Worm (Caenorhabditis elegans) whole organism, L4 larva: Measurements from ENCODE around the gene Y67D2.2.
A peak's percentile ranks its signal among the peaks of the same experiment; 100 is the strongest.

ENCODE experiments used
- F10B5.3 ChIP-seq: sonication (generic microtip); optimal IDR thresholded peaks from 2 replicates; lab custom pipeline; 2016; ENCODE audit warnings: mild to moderate bottlenecking, missing genetic modification characterization, missing compliant biosample characterization
- F37D6.2 ChIP-seq: sonication (generic microtip); optimal IDR thresholded peaks from 2 replicates; lab custom pipeline; 2016; ENCODE audit warnings: mild to moderate bottlenecking, missing genetic modification characterization, missing compliant biosample characterization
- F44E2.7 ChIP-seq: fragments of 200-800 bp; sonication (Bioruptor generic); IDR thresholded peaks from 2 replicates; pipeline ENCODE4 v2.1.2; 2022; ENCODE audit warnings: missing genetic modification characterization, missing compliant biosample characterization
- R02D3.7 ChIP-seq: fragments of 150-350 bp; sonication (generic microtip); optimal IDR thresholded peaks from 3 replicates; lab custom pipeline; 2014; ENCODE audit warnings: missing biosample characterization, missing genetic modification characterization
- Y48G9A.11 ChIP-seq: fragments of 200-800 bp; sonication (Bioruptor generic); IDR thresholded peaks from 2 replicates; pipeline ENCODE4 v1.3.6; 2022; ENCODE audit warnings: missing genetic modification reagents, missing genetic modification characterization, missing compliant biosample characterization
- ZK337.2 ChIP-seq: fragments of 200-800 bp; sonication (Bioruptor generic); IDR thresholded peaks from 2 replicates; pipeline ENCODE4 v1.3.6; 2022; ENCODE audit warnings: missing genetic modification reagents, missing genetic modification characterization, missing compliant biosample characterization
- ZK546.5 ChIP-seq, 2 experiments: sonication (generic microtip); optimal IDR thresholded peaks; 2 replicates each; lab custom pipeline; 2017; ENCODE audit warnings: missing biosample characterization in 2 of 2, missing genetic modification characterization in 2 of 2
- aly-2 ChIP-seq: sonication (generic microtip); optimal IDR thresholded peaks from 2 replicates; lab custom pipeline; 2018; ENCODE audit warnings: missing biosample characterization, missing genetic modification characterization
- ama-1 ChIP-seq: fragments of 150-350 bp; optimal IDR thresholded peaks from 2 replicates; lab custom pipeline; 2014; ENCODE audit warnings: inconsistent platforms, mixed read lengths
- attf-4 ChIP-seq: sonication (generic microtip); optimal IDR thresholded peaks from 3 replicates; lab custom pipeline; 2017; ENCODE audit warnings: missing biosample characterization, missing genetic modification characterization
- ceh-28 ChIP-seq: fragments of 150-350 bp; optimal IDR thresholded peaks from 2 replicates; lab custom pipeline; 2014; ENCODE audit warnings: missing biosample characterization, missing genetic modification reagents, missing genetic modification characterization
- ceh-32 ChIP-seq: sonication (generic microtip); optimal IDR thresholded peaks from 2 replicates; lab custom pipeline; 2016; ENCODE audit warnings: mild to moderate bottlenecking, missing genetic modification characterization, missing compliant biosample characterization; ENCODE audit not compliant: poor library complexity
- ceh-44 ChIP-seq: fragments of 200-800 bp; sonication (Bioruptor generic); IDR thresholded peaks from 2 replicates; pipeline ENCODE4 v1.3.6; 2022; ENCODE audit warnings: missing genetic modification reagents, missing genetic modification characterization, missing compliant biosample characterization
- ceh-62 ChIP-seq: sonication (generic microtip); optimal IDR thresholded peaks from 2 replicates; lab custom pipeline; 2017; ENCODE audit warnings: missing biosample characterization, missing genetic modification characterization
- cey-2 ChIP-seq: sonication (generic microtip); optimal IDR thresholded peaks from 3 replicates; lab custom pipeline; 2017; ENCODE audit warnings: missing genetic modification characterization, mild to moderate bottlenecking, missing compliant biosample characterization, antibody characterized with exemption, borderline replicate concordance; ENCODE audit not compliant: insufficient read depth
- daf-12 ChIP-seq: fragments of 150-350 bp; optimal IDR thresholded peaks from 2 replicates; lab custom pipeline; 2014; ENCODE audit warnings: missing biosample characterization, missing genetic modification reagents, missing genetic modification characterization
- dmd-6 ChIP-seq: fragments of 200-800 bp; sonication (Bioruptor generic); IDR thresholded peaks from 2 replicates; pipeline ENCODE4 v1.3.6; 2022; ENCODE audit warnings: missing genetic modification reagents, missing genetic modification characterization, missing compliant biosample characterization
- egl-27 ChIP-seq: sonication (generic microtip); optimal IDR thresholded peaks from 3 replicates; lab custom pipeline; 2017; ENCODE audit warnings: missing biosample characterization, missing genetic modification reagents, missing genetic modification characterization
- hif-1 ChIP-seq, 2 experiments: sonication (generic microtip); optimal IDR thresholded peaks; 2 replicates each; lab custom pipeline; 2016 to 2017; ENCODE audit warnings: missing compliant biosample characterization in 2 of 2, missing genetic modification characterization in 2 of 2, missing genetic modification reagents in 2 of 2, missing genotype in 2 of 2, mild to moderate bottlenecking in 1 of 2
- hlh-11 ChIP-seq: fragments of 200-800 bp; sonication (Bioruptor generic); optimal IDR thresholded peaks from 2 replicates; lab custom pipeline; 2018; ENCODE audit warnings: mild to moderate bottlenecking, missing genetic modification characterization, missing compliant biosample characterization
- hmg-1.1 ChIP-seq: fragments of 200-800 bp; sonication (Bioruptor generic); IDR thresholded peaks from 2 replicates; pipeline ENCODE4 v1.3.6; 2022; ENCODE audit warnings: missing genetic modification reagents, missing genetic modification characterization, missing compliant biosample characterization
- lim-7 ChIP-seq: fragments of 200-800 bp; sonication (Bioruptor generic); IDR thresholded peaks from 2 replicates; pipeline ENCODE4 v1.3.6; 2022; ENCODE audit warnings: missing genetic modification characterization, missing compliant biosample characterization
- lin-1 ChIP-seq: fragments of 200-800 bp; sonication (Bioruptor generic); IDR thresholded peaks from 2 replicates; pipeline ENCODE4 v1.3.6; 2022; ENCODE audit warnings: missing genetic modification reagents, missing genetic modification characterization, missing compliant biosample characterization
- lin-13 ChIP-seq: fragments of 150-350 bp; optimal IDR thresholded peaks from 2 replicates; lab custom pipeline; 2014; ENCODE audit warnings: missing biosample characterization, missing genetic modification reagents, missing genetic modification characterization
- lin-15B ChIP-seq: fragments of 150-350 bp; sonication (generic microtip); optimal IDR thresholded peaks from 3 replicates; lab custom pipeline; 2014; ENCODE audit warnings: missing biosample characterization, missing genetic modification characterization
- lin-39 ChIP-seq: fragments of 150-350 bp; optimal IDR thresholded peaks from 2 replicates; lab custom pipeline; 2014; ENCODE audit warnings: missing biosample characterization, missing genetic modification reagents, missing genetic modification characterization
- madf-5 ChIP-seq, 2 experiments: fragments of 200-800 bp; sonication (Bioruptor generic); IDR thresholded peaks; 2 replicates each; pipeline ENCODE4 v1.3.6; 2022; ENCODE audit warnings: missing compliant biosample characterization in 2 of 2, missing genetic modification characterization in 2 of 2
- mdl-1 ChIP-seq, 2 experiments: fragments of 150-350 bp in 1 of 2; sonication (generic microtip) in 1 of 2; optimal IDR thresholded peaks; 2 replicates each; lab custom pipeline; 2014 to 2017; ENCODE audit warnings: missing biosample characterization in 2 of 2, missing genetic modification characterization in 2 of 2
- mep-1 ChIP-seq: fragments of 150-350 bp; sonication (generic microtip); optimal IDR thresholded peaks from 3 replicates; lab custom pipeline; 2014; ENCODE audit warnings: missing biosample characterization, missing genetic modification characterization
- mxl-2 ChIP-seq: fragments of 200-800 bp; sonication (Bioruptor generic); conservative IDR thresholded peaks from 2 replicates; pipeline ENCODE4 v1.3.6; 2022; ENCODE audit warnings: missing genetic modification reagents, missing genetic modification characterization, missing compliant biosample characterization
- mxl-3 ChIP-seq: fragments of 200-800 bp; sonication (Bioruptor generic); optimal IDR thresholded peaks from 2 replicates; lab custom pipeline; 2018; ENCODE audit warnings: mild to moderate bottlenecking, missing genetic modification characterization, missing compliant biosample characterization
- nhr-10 ChIP-seq: fragments of 150-350 bp; optimal IDR thresholded peaks from 2 replicates; lab custom pipeline; 2014; ENCODE audit warnings: missing biosample characterization, missing genetic modification characterization
- nhr-11 ChIP-seq: fragments of 150-350 bp; optimal IDR thresholded peaks from 2 replicates; lab custom pipeline; 2014; ENCODE audit warnings: missing biosample characterization, missing genetic modification characterization
- nhr-237 ChIP-seq: sonication (generic microtip); optimal IDR thresholded peaks from 2 replicates; lab custom pipeline; 2017; ENCODE audit warnings: missing biosample characterization, missing genetic modification characterization
- nhr-25 ChIP-seq: sonication (generic microtip); optimal IDR thresholded peaks from 2 replicates; lab custom pipeline; 2017; ENCODE audit warnings: missing genetic modification characterization, mild to moderate bottlenecking, missing compliant biosample characterization, antibody characterized with exemption, moderate library complexity, borderline replicate concordance; ENCODE audit not compliant: insufficient read depth
- nhr-28 ChIP-seq: fragments of 150-350 bp; optimal IDR thresholded peaks from 2 replicates; lab custom pipeline; 2014; ENCODE audit warnings: missing biosample characterization, missing genetic modification characterization
- nhr-48 ChIP-seq: sonication (generic microtip); optimal IDR thresholded peaks from 2 replicates; lab custom pipeline; 2016; ENCODE audit warnings: mild to moderate bottlenecking, missing genetic modification characterization, missing compliant biosample characterization
- nhr-6 ChIP-seq: fragments of 150-350 bp; optimal IDR thresholded peaks from 2 replicates; lab custom pipeline; 2014; ENCODE audit warnings: missing biosample characterization, missing genetic modification characterization
- nhr-77 ChIP-seq: fragments of 150-350 bp; optimal IDR thresholded peaks from 2 replicates; lab custom pipeline; 2014; ENCODE audit warnings: missing biosample characterization, missing genetic modification characterization
- php-3 ChIP-seq: fragments of 200-800 bp; sonication (Bioruptor generic); IDR thresholded peaks from 2 replicates; pipeline ENCODE4 v1.3.6; 2022; ENCODE audit warnings: missing genetic modification reagents, missing genetic modification characterization, missing compliant biosample characterization
- rbr-2 ChIP-seq: sonication (generic microtip); optimal IDR thresholded peaks from 2 replicates; lab custom pipeline; 2016; ENCODE audit warnings: missing genotype, missing genetic modification characterization, missing compliant biosample characterization
- saeg-2 ChIP-seq: fragments of 200-800 bp; sonication (Bioruptor generic); IDR thresholded peaks from 2 replicates; pipeline ENCODE4 v1.3.6; 2022; ENCODE audit warnings: missing genetic modification reagents, missing genetic modification characterization, missing compliant biosample characterization
- sdz-12 ChIP-seq: fragments of 200-800 bp; sonication (Bioruptor generic); optimal IDR thresholded peaks from 2 replicates; lab custom pipeline; 2018; ENCODE audit warnings: mild to moderate bottlenecking, missing genetic modification characterization, missing compliant biosample characterization
- snpc-4 ChIP-seq: fragments of 150-350 bp; optimal IDR thresholded peaks from 2 replicates; lab custom pipeline; 2014; ENCODE audit warnings: missing biosample characterization, missing genetic modification characterization
- tag-97 ChIP-seq: fragments of 200-800 bp; sonication (Bioruptor generic); IDR thresholded peaks from 2 replicates; pipeline ENCODE4 v1.3.6; 2022; ENCODE audit warnings: missing genetic modification characterization, missing compliant biosample characterization
- tra-1 ChIP-seq: fragments of 200-800 bp; sonication (Bioruptor generic); IDR thresholded peaks from 2 replicates; pipeline ENCODE4 v1.3.6; 2022; ENCODE audit warnings: missing genetic modification reagents, missing genetic modification characterization, missing compliant biosample characterization
- unc-62 ChIP-seq, 3 experiments: fragments of 150-350 bp in 1 of 3; sonication (generic microtip); optimal IDR thresholded peaks in 2 of 3; peaks in 1 of 3; 1 replicate in 1 of 3; 2 replicates in 2 of 3; lab custom pipeline; 2014 to 2017; ENCODE audit warnings: missing biosample characterization in 3 of 3, missing genetic modification characterization in 3 of 3, missing genetic modification reagents in 3 of 3, missing genotype in 1 of 3
- zag-1 ChIP-seq: fragments of 150-350 bp; optimal IDR thresholded peaks from 2 replicates; lab custom pipeline; 2014; ENCODE audit warnings: missing biosample characterization, missing genetic modification characterization
- zfp-3 ChIP-seq: fragments of 200-800 bp; sonication (Bioruptor generic); conservative IDR thresholded peaks from 2 replicates; pipeline ENCODE4 v1.3.6; 2022; ENCODE audit warnings: missing genetic modification reagents, missing genetic modification characterization, missing compliant biosample characterization
- ztf-7 ChIP-seq: fragments of 150-350 bp; optimal IDR thresholded peaks from 2 replicates; lab custom pipeline; 2014; ENCODE audit warnings: missing biosample characterization, missing genetic modification characterization

The Y67D2.2 gene

DNA sequence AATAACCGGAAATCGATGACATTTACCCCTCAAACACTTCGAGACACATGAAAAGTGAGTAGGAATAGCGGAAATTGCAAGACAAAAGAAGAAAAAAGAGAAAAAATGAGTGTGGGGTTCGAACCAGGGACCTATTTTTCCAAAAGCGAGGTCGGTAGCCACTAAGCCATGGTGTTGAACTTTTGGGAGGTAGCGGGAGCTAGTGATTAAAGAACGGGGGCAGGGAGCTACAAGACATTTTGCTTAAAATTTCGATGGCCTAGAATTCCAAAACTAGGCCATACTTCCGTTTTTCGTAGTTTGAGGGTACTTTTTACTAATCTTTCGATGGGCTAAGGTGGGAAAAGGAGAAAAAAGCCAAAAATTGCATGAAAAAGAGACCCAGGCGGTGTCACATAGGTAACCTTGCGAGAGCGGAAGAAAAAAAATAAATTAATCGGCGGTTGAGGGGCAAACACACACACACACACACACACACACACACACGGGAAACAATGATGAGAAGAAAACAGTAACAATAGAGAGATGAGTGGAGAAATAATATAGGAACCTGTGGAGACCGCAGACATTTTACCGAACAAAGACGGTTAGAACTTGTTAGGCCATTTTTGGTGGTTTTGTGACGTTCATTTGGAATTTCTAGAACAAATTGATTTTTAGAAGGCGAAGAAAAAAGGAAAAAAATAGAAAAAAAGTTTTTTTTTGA, 43.0 kb downstream of the Y67D2.2 start (continued):
- peak in 1 of 2 experiments; percentile 33 for TF ChIP-seq hif-1 (tag; optimal IDR thresholded peaks at IDR 0.05; lab: Kevin White, UChicago)
- peak; percentile 74 for TF ChIP-seq hmg-1.1 (GFP tag; lab: Robert Waterston, UW)
- TF ChIP-seq mxl-2 (GFP tag; lab: Robert Waterston, UW) = no peak
- TF ChIP-seq mep-1 = peak; percentile 46
- TF ChIP-seq aly-2 (tag; lab: Kevin White, UChicago) = no peak
- no peak for TF ChIP-seq ZK546.5 (tag; optimal IDR thresholded peaks at IDR 0.05; lab: Kevin White, UChicago)
- peak; percentile 56 for TF ChIP-seq dmd-6 (GFP tag; lab: Robert Waterston, UW)
- peak; percentile 88 for TF ChIP-seq Y48G9A.11
- TF ChIP-seq nhr-48 (tag; lab: Kevin White, UChicago) = peak; percentile 21
- peak; percentile 67 for TF ChIP-seq php-3 (GFP tag; lab: Robert Waterston, UW)
- no peak for TF ChIP-seq lin-15B
- TF ChIP-seq zfp-3 (GFP tag; lab: Robert Waterston, UW) = no peak
- peak; percentile 84 for TF ChIP-seq sdz-12 (GFP tag; lab: Kevin White, UChicago)
- no peak for TF ChIP-seq saeg-2 (GFP tag; lab: Robert Waterston, UW)
- TF ChIP-seq nhr-11 = no peak
- peak in 1 of 2 experiments; percentile 79 for TF ChIP-seq unc-62 (GFP tag; optimal IDR thresholded peaks at IDR 0.05 in 1 of 2; lab: Kevin White, UChicago)
- no peak for TF ChIP-seq unc-62 (tag; optimal IDR thresholded peaks at IDR 0.05; lab: Kevin White, UChicago)
- TF ChIP-seq lim-7 (GFP tag; lab: Robert Waterston, UW) = peak; percentile 93
- TF ChIP-seq zag-1 (tag; lab: Kevin White, UChicago) = no peak
- no peak for TF ChIP-seq egl-27 (tag; lab: Kevin White, UChicago)
- TF ChIP-seq nhr-10 (tag; lab: Kevin White, UChicago) = no peak
- no peak for TF ChIP-seq ama-1 (lab: Kevin White, UChicago)
- TF ChIP-seq F10B5.3 (tag; lab: Kevin White, UChicago) = peak; percentile 50
- no peak for TF ChIP-seq nhr-237
- TF ChIP-seq R02D3.7 = no peak
- TF ChIP-seq tag-97 (GFP tag; lab: Robert Waterston, UW) = no peak
- TF ChIP-seq nhr-28 (tag; lab: Kevin White, UChicago) = peak; percentile 53
- TF ChIP-seq lin-13 = peak; percentile 86
- TF ChIP-seq madf-5 (GFP tag; IDR thresholded peaks at IDR 0.05; lab: Robert Waterston, UW) = peak; percentile 88 to 94
- TF ChIP-seq attf-4 (tag; lab: Kevin White, UChicago) = no peak
- peak; percentile 93; the same call in 1 of the 2 replicates for TF ChIP-seq F44E2.7
- TF ChIP-seq ceh-32 = no peak
- no peak for TF ChIP-seq daf-12 (tag; lab: Kevin White, UChicago)
- no peak for TF ChIP-seq ztf-7
- TF ChIP-seq ZK337.2 = peak; percentile 88
- TF ChIP-seq rbr-2 (tag; lab: Kevin White, UChicago) = peak; percentile 35
- peak; percentile 90 for TF ChIP-seq tra-1
- TF ChIP-seq F37D6.2 (tag; lab: Kevin White, UChicago) = no peak
- no peak for TF ChIP-seq ceh-28
- no peak for TF ChIP-seq snpc-4 (tag; lab: Kevin White, UChicago)
- no peak for TF ChIP-seq nhr-6 (tag; lab: Kevin White, UChicago)
- TF ChIP-seq cey-2 (tag; lab: Kevin White, UChicago) = no peak
- TF ChIP-seq ceh-44 (GFP tag; lab: Robert Waterston, UW) = peak; percentile 79; the same call in 1 of the 2 replicates
- TF ChIP-seq hlh-11 (tag; lab: Kevin White, UChicago) = peak; percentile 48
- no peak for TF ChIP-seq ceh-62
- TF ChIP-seq mxl-3 (GFP tag; lab: Kevin White, UChicago) = peak; percentile 48
- TF ChIP-seq mdl-1 (tag; optimal IDR thresholded peaks at IDR 0.05; lab: Kevin White, UChicago) = no peak
- TF ChIP-seq lin-39 = no peak
- TF ChIP-seq lin-1 = 0 out of 2 replicates have a peak, but pooled peaks have one; percentile 66
- no peak for TF ChIP-seq nhr-77 (tag; lab: Kevin White, UChicago)
- peak; percentile 53 for TF ChIP-seq nhr-25 (tag; lab: Kevin White, UChicago)
